Worm (Caenorhabditis elegans): ENCODE data around the gene tgn-38.

ce11 chrIV:12046524-12047203, 17.7 kb upstream of the tgn-38 start, which contains the start of gene T12G3.2:
- no peak for TF ChIP-seq sem-2 (GFP tag; optimal IDR thresholded peaks at IDR 0.05)
- TF ChIP-seq nhr-28 (tag; optimal IDR thresholded peaks at IDR 0.05) = no peak
- TF ChIP-seq mab-5 (tag; optimal IDR thresholded peaks at IDR 0.05) = no peak
- TF ChIP-seq snpc-4 (tag; optimal IDR thresholded peaks at IDR 0.05) = no peak
- TF ChIP-seq ztf-11 (tag; optimal IDR thresholded peaks at IDR 0.05) = no peak
- TF ChIP-seq elt-1 (tag; optimal IDR thresholded peaks at IDR 0.05; ENCODE audit: borderline replicate concordance, insufficient read depth) = no peak
- TF ChIP-seq drap-1 (GFP tag; optimal IDR thresholded peaks at IDR 0.05) = no peak
- TF ChIP-seq lin-32 (GFP tag; optimal IDR thresholded peaks at IDR 0.05) = no peak
- TF ChIP-seq ceh-43 (GFP tag; optimal IDR thresholded peaks at IDR 0.05) = no peak
- TF ChIP-seq nhr-76 (tag; optimal IDR thresholded peaks at IDR 0.05) = no peak
- no peak for TF ChIP-seq nhr-237 (tag; optimal IDR thresholded peaks at IDR 0.05)
